Worm (Caenorhabditis elegans) whole organism, early embryonic: ENCODE results near the gene C27B7.6.

Experiments used
- ama-1 ChIP-seq: fragments of 150-350 bp; optimal IDR thresholded peaks from 2 replicates; lab custom pipeline; 2014
- ceh-13 ChIP-seq: fragments of 200-800 bp; sonication (Bioruptor generic); optimal IDR thresholded peaks from 2 replicates; lab custom pipeline; 2018; ENCODE audit warnings: mild to moderate bottlenecking, missing genetic modification characterization, missing compliant biosample characterization
- ets-7 ChIP-seq: sonication (generic microtip); optimal IDR thresholded peaks from 2 replicates; lab custom pipeline; 2016; ENCODE audit warnings: missing genotype, missing genetic modification characterization, missing compliant biosample characterization
- flt-1 ChIP-seq: fragments of 200-800 bp; sonication (Bioruptor generic); IDR thresholded peaks from 2 replicates; pipeline ENCODE4 v1.3.6; 2022; ENCODE audit warnings: missing genetic modification characterization, missing compliant biosample characterization
- tbx-37 ChIP-seq: fragments of 200-800 bp; sonication (Bioruptor generic); conservative IDR thresholded peaks from 2 replicates; pipeline ENCODE4 v1.3.6; 2022; ENCODE audit warnings: missing genetic modification reagents, missing genetic modification characterization, missing compliant biosample characterization

DNA sequence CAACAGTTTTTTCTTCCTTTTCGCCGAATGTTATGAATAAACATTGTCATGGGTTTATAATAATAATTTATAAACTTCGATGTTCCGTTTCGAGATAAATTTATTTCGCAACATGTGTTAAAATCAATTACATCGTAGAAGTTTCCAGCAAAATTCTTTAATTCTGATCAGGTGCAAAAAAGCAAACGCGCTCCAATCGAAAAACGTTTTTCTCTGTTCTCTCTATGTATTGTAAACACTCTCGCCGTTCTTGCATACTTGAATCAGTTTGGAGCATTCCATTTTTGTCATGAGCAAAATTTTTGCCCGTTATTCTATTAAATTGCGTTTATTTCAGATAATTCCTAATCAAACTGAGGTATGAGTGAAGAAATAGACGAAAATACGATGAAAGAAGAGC is 12.4 kb downstream of the C27B7.6 start, which contains the start of gene rad-54.L2:
- TF ChIP-seq ceh-13 (GFP tag; lab: Kevin White, UChicago) (no peak), flt-1 (no peak), ets-7 (tag; lab: Kevin White, UChicago) (no peak), tbx-37 (GFP tag; lab: Robert Waterston, UW) (no peak), ama-1 (lab: Kevin White, UChicago) (no peak)
